Fruit fly (Drosophila melanogaster) whole organism, embryonic: ENCODE results near the gene Crz.

Experiments used
- Asciz ChIP-seq: fragments of 200-800 bp; sonication (Bioruptor generic); optimal IDR thresholded peaks from 2 replicates; lab custom pipeline; 2017; ENCODE audit warnings: missing biosample characterization, mild to moderate bottlenecking, missing genetic modification characterization, missing genetic modification reagents
- B-H2 ChIP-seq: fragments of 200-800 bp; sonication (Bioruptor generic); optimal IDR thresholded peaks from 2 replicates; lab custom pipeline; 2018; ENCODE audit warnings: missing biosample characterization, mild to moderate bottlenecking, missing genetic modification characterization
- CG10321 ChIP-seq: fragments of 200-800 bp; sonication (Bioruptor generic); IDR thresholded peaks from 2 replicates; pipeline ENCODE4 v1.3.6; 2022; ENCODE audit warnings: missing biosample characterization, missing genetic modification characterization
- CG12391 ChIP-seq: fragments of 200-800 bp; sonication (Bioruptor generic); optimal IDR thresholded peaks from 3 replicates; lab custom pipeline; 2018; ENCODE audit warnings: missing biosample characterization, mild to moderate bottlenecking, missing genetic modification characterization, moderate library complexity
- CG1602 ChIP-seq: fragments of 200-800 bp; sonication (Bioruptor generic); optimal IDR thresholded peaks from 3 replicates; lab custom pipeline; 2016; ENCODE audit warnings: missing biosample characterization, missing genetic modification characterization
- CG16813 ChIP-seq: fragments of 200-800 bp; sonication (Bioruptor generic); IDR thresholded peaks from 3 replicates; pipeline ENCODE4 v1.3.6; 2022; ENCODE audit warnings: missing biosample characterization, missing genetic modification characterization; ENCODE audit not compliant: partially characterized antibody
- CG16815 ChIP-seq: fragments of 200-800 bp; sonication (Bioruptor generic); optimal IDR thresholded peaks from 3 replicates; lab custom pipeline; 2017; ENCODE audit warnings: missing biosample characterization, mild to moderate bottlenecking, missing genetic modification characterization
- CG17359 ChIP-seq: fragments of 200-800 bp; sonication (Bioruptor generic); optimal IDR thresholded peaks from 3 replicates; lab custom pipeline; 2018; ENCODE audit warnings: missing biosample characterization, mild to moderate bottlenecking, missing genetic modification characterization, moderate library complexity
- CG17361 ChIP-seq: fragments of 200-800 bp; sonication (Bioruptor generic); IDR thresholded peaks from 3 replicates; pipeline ENCODE4 v1.3.6; 2022; ENCODE audit warnings: missing biosample characterization, missing genetic modification characterization
- CG1832 ChIP-seq: fragments of 200-800 bp; sonication (Bioruptor generic); optimal IDR thresholded peaks from 2 replicates; lab custom pipeline; 2017; ENCODE audit warnings: missing biosample characterization, mild to moderate bottlenecking, missing genetic modification characterization, inconsistent platforms
- CG2120 ChIP-seq: fragments of 200-800 bp; sonication (Bioruptor generic); optimal IDR thresholded peaks from 3 replicates; lab custom pipeline; 2016; ENCODE audit warnings: missing biosample characterization, missing genetic modification characterization
- CG32767 ChIP-seq: fragments of 200-800 bp; sonication (Bioruptor generic); IDR thresholded peaks from 2 replicates; pipeline ENCODE4 v1.3.6; 2022; ENCODE audit warnings: missing biosample characterization, missing genetic modification characterization
- CG3281 ChIP-seq: fragments of 200-800 bp; sonication (Bioruptor generic); optimal IDR thresholded peaks from 3 replicates; lab custom pipeline; 2017; ENCODE audit warnings: missing biosample characterization, mild to moderate bottlenecking, missing genetic modification characterization
- CG34422 ChIP-seq: fragments of 200-800 bp; sonication (Bioruptor generic); IDR thresholded peaks from 3 replicates; pipeline ENCODE4 v1.3.6; 2022; ENCODE audit warnings: missing biosample characterization, missing genetic modification characterization
- CG6272 ChIP-seq: fragments of 200-800 bp; sonication (Bioruptor generic); IDR thresholded peaks from 2 replicates; pipeline ENCODE4 v1.3.6; 2022; ENCODE audit warnings: missing biosample characterization, missing genetic modification characterization
- CG6765 ChIP-seq: fragments of 200-800 bp; sonication (Bioruptor generic); optimal IDR thresholded peaks from 3 replicates; lab custom pipeline; 2017; ENCODE audit warnings: missing biosample characterization, mild to moderate bottlenecking, missing genetic modification characterization
- CG7357 ChIP-seq: fragments of 200-800 bp; sonication (Bioruptor generic); IDR thresholded peaks from 3 replicates; pipeline ENCODE4 v1.3.6; 2022; ENCODE audit warnings: missing biosample characterization, missing genetic modification characterization
- CG8478 ChIP-seq: fragments of >200 bp; optimal IDR thresholded peaks from 2 replicates; lab custom pipeline; 2018
- CG9215 ChIP-seq: fragments of 200-800 bp; sonication (Bioruptor generic); IDR thresholded peaks from 2 replicates; pipeline ENCODE4 v1.3.6; 2022; ENCODE audit warnings: missing biosample characterization, missing genetic modification characterization
- Dfd ChIP-seq, 2 experiments: fragments of >200 bp; optimal IDR thresholded peaks; 2 replicates each; lab custom pipeline; 2017; ENCODE audit warnings: missing biosample characterization in 2 of 2, missing genetic modification characterization in 2 of 2
- Fer3 ChIP-seq: fragments of 200-800 bp; sonication (Bioruptor generic); optimal IDR thresholded peaks from 2 replicates; lab custom pipeline; 2018; ENCODE audit warnings: missing biosample characterization, mild to moderate bottlenecking, missing genetic modification characterization, moderate library complexity
- Gsc ChIP-seq: fragments of 200-800 bp; sonication (Bioruptor generic); IDR thresholded peaks from 2 replicates; pipeline ENCODE4 v1.3.6; 2022; ENCODE audit warnings: missing biosample characterization, missing genetic modification characterization
- HLH54F ChIP-seq: fragments of 200-800 bp; sonication (Bioruptor generic); optimal IDR thresholded peaks from 3 replicates; lab custom pipeline; 2016; ENCODE audit warnings: missing biosample characterization, missing genetic modification characterization
- HmgZ ChIP-seq: fragments of 200-800 bp; sonication (Bioruptor generic); optimal IDR thresholded peaks from 2 replicates; lab custom pipeline; 2018; ENCODE audit warnings: missing biosample characterization, mild to moderate bottlenecking, missing genetic modification characterization
- Hmr ChIP-seq: fragments of 200-800 bp; sonication (Bioruptor generic); optimal IDR thresholded peaks from 3 replicates; lab custom pipeline; 2017; ENCODE audit warnings: mild to moderate bottlenecking, missing biosample characterization, missing genetic modification reagents, missing genetic modification characterization
- Six4 ChIP-seq: fragments of 200-800 bp; sonication (Bioruptor generic); optimal IDR thresholded peaks from 2 replicates; lab custom pipeline; 2016; ENCODE audit warnings: missing biosample characterization, missing genetic modification characterization
- Sox102F ChIP-seq: fragments of 200-800 bp; sonication (Bioruptor generic); optimal IDR thresholded peaks from 2 replicates; lab custom pipeline; 2018; ENCODE audit warnings: missing biosample characterization, mild to moderate bottlenecking, missing genetic modification characterization, moderate library complexity
- Sry-δ ChIP-seq: fragments of 200-800 bp; sonication (Bioruptor generic); optimal IDR thresholded peaks from 2 replicates; lab custom pipeline; 2016; ENCODE audit warnings: missing biosample characterization, missing genetic modification characterization
- ato ChIP-seq: fragments of 200-800 bp; sonication (Bioruptor generic); IDR thresholded peaks from 2 replicates; pipeline ENCODE4 v1.3.6; 2022; ENCODE audit warnings: missing biosample characterization, missing genetic modification characterization; ENCODE audit not compliant: partially characterized antibody
- cas ChIP-seq: fragments of 200-800 bp; sonication (Bioruptor generic); IDR thresholded peaks from 2 replicates; pipeline ENCODE4 v1.3.6; 2022; ENCODE audit warnings: missing biosample characterization, missing genetic modification characterization
- ci ChIP-seq: fragments of 200-800 bp; sonication (Bioruptor generic); IDR thresholded peaks from 3 replicates; pipeline ENCODE4 v1.3.6; 2022; ENCODE audit warnings: missing biosample characterization, missing genetic modification characterization
- corto ChIP-seq: fragments of 200-800 bp; sonication (Bioruptor generic); optimal IDR thresholded peaks from 2 replicates; lab custom pipeline; 2016; ENCODE audit warnings: missing biosample characterization, mild to moderate bottlenecking, missing genetic modification characterization, moderate library complexity
- dmrt99B ChIP-seq: fragments of 200-800 bp; sonication (Bioruptor generic); optimal IDR thresholded peaks from 2 replicates; lab custom pipeline; 2018; ENCODE audit warnings: missing biosample characterization, mild to moderate bottlenecking, missing genetic modification characterization, moderate library complexity
- fd102C ChIP-seq: fragments of 200-800 bp; sonication (Bioruptor generic); optimal IDR thresholded peaks from 2 replicates; lab custom pipeline; 2018; ENCODE audit warnings: missing biosample characterization, mild to moderate bottlenecking, missing genetic modification characterization, moderate library complexity
- fd64A ChIP-seq: fragments of 200-800 bp; sonication (Bioruptor generic); optimal IDR thresholded peaks from 3 replicates; lab custom pipeline; 2018; ENCODE audit warnings: missing biosample characterization, mild to moderate bottlenecking, missing genetic modification characterization
- gfzf ChIP-seq: fragments of 200-800 bp; sonication (Bioruptor generic); optimal IDR thresholded peaks from 2 replicates; lab custom pipeline; 2016; ENCODE audit warnings: missing biosample characterization, mild to moderate bottlenecking, missing genetic modification characterization, moderate library complexity
- ind ChIP-seq: fragments of 200-800 bp; sonication (Bioruptor generic); optimal IDR thresholded peaks from 3 replicates; lab custom pipeline; 2016; ENCODE audit warnings: missing biosample characterization, missing genetic modification characterization
- nmo ChIP-seq: fragments of 200-800 bp; sonication (Bioruptor generic); optimal IDR thresholded peaks from 2 replicates; lab custom pipeline; 2018; ENCODE audit warnings: missing biosample characterization, mild to moderate bottlenecking, missing genetic modification characterization, moderate library complexity
- nom ChIP-seq: fragments of 200-800 bp; sonication (Bioruptor generic); optimal IDR thresholded peaks from 2 replicates; lab custom pipeline; 2017; ENCODE audit warnings: missing biosample characterization, missing genetic modification characterization, mild to moderate bottlenecking, moderate library complexity, missing genetic modification reagents
- onecut ChIP-seq: fragments of 200-800 bp; sonication (Bioruptor generic); IDR thresholded peaks from 2 replicates; pipeline ENCODE4 v1.3.6; 2022; ENCODE audit warnings: missing biosample characterization, missing genetic modification characterization
- pho ChIP-seq: fragments of 200-800 bp; sonication (Bioruptor generic); optimal IDR thresholded peaks from 2 replicates; lab custom pipeline; 2016; ENCODE audit warnings: missing biosample characterization, missing genetic modification characterization
- salm ChIP-seq: fragments of 200-800 bp; sonication (Bioruptor generic); optimal IDR thresholded peaks from 2 replicates; lab custom pipeline; 2018; ENCODE audit warnings: missing biosample characterization, mild to moderate bottlenecking, missing genetic modification characterization
- scrt ChIP-seq: fragments of 200-800 bp; sonication (Bioruptor generic); optimal IDR thresholded peaks from 2 replicates; lab custom pipeline; 2018; ENCODE audit warnings: missing biosample characterization, mild to moderate bottlenecking, missing genetic modification characterization, moderate library complexity
- sens ChIP-seq: fragments of 200-800 bp; sonication (Bioruptor generic); peaks from one replicate; lab custom pipeline; 2016; ENCODE audit warnings: missing biosample characterization, missing genetic modification characterization
- stc ChIP-seq: fragments of 200-800 bp; sonication (Bioruptor generic); IDR thresholded peaks from 2 replicates; pipeline ENCODE4 v1.3.6; 2022; ENCODE audit warnings: missing biosample characterization, missing genetic modification characterization
- tna ChIP-seq: fragments of 200-800 bp; sonication (Bioruptor generic); IDR thresholded peaks from 2 replicates; pipeline ENCODE4 v1.3.6; 2022; ENCODE audit warnings: missing biosample characterization, missing genetic modification characterization; ENCODE audit not compliant: partially characterized antibody
- tup ChIP-seq: fragments of 200-800 bp; sonication (Bioruptor generic); optimal IDR thresholded peaks from 2 replicates; lab custom pipeline; 2016; ENCODE audit warnings: missing biosample characterization, mild to moderate bottlenecking, missing genetic modification characterization, moderate library complexity
- twi ChIP-seq: fragments of 200-800 bp; optimal IDR thresholded peaks from 2 replicates; lab custom pipeline; 2019; ENCODE audit warnings: missing biosample characterization, mild to moderate bottlenecking, missing genetic modification characterization, moderate library complexity
- wdn ChIP-seq: fragments of 200-800 bp; sonication (Bioruptor generic); IDR thresholded peaks from 2 replicates; pipeline ENCODE4 v1.3.6; 2022; ENCODE audit warnings: missing biosample characterization, missing genetic modification characterization
- zfh1 ChIP-seq: fragments of 200-800 bp; sonication (Bioruptor generic); IDR thresholded peaks from 3 replicates; pipeline ENCODE4 v1.3.6; 2022; ENCODE audit warnings: missing biosample characterization, missing genetic modification characterization

Gene Crz

DNA sequence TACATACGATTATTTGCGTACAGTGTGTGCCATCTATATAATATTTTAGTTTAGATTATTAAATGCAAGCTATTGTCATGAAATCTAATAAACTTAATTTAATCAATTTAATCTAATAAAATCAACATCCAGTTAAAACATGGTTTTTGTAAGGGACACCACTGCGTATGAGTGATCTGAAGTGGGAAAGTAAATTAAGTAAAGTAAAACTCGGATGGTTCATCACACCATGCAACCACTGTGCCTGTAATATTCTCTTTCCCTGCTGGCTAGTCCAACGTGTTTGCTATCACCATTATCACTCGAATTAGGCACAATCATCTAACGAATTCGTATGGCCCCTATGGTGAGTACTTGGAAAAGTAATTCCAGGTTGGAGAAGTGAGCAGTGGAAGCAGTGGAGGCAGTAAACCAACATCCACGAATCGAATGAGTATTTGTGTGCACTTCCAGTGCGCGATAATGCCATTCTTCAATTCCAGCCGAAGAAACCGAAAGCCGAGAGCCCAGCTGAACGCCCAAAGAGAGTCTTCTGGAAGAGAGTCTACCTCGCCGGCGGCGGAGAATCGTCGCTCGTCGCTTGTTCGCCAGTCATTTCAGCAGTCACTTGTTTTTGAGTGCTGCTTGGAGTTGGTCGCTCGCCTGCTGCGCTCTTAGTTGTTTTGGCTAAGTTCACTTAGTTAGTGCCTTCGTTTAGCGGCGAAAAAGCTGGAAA lies 25.8 kb upstream of the Crz start, which contains the start of gene red (continued):
- TF ChIP-seq Asciz: peak; percentile 59
- TF ChIP-seq dmrt99B (tag; lab: Kevin White, UChicago): peak; percentile 81
- TF ChIP-seq corto (GFP tag; lab: Kevin White, UChicago): no peak
- peak; percentile 88 for TF ChIP-seq CG3281 (GFP tag; lab: Kevin White, UChicago)
- TF ChIP-seq CG17361: peak; percentile 81
- no peak for TF ChIP-seq Sry-δ
- TF ChIP-seq tup (GFP tag; lab: Kevin White, UChicago): peak; percentile 54
- TF ChIP-seq twi (tag; lab: Kevin White, UChicago): no peak
- TF ChIP-seq CG1832: no peak
- no peak for TF ChIP-seq CG7357
- TF ChIP-seq ci (GFP tag; lab: Robert Waterston, UW): peak; percentile 64; the same call in 2 of the 3 replicates
- peak; percentile 46 for TF ChIP-seq CG6272 (GFP tag; lab: Robert Waterston, UW)
- TF ChIP-seq nom (GFP tag; lab: Kevin White, UChicago): peak; percentile 69
- peak; percentile 65 for TF ChIP-seq zfh1 (GFP tag; lab: Robert Waterston, UW)
- TF ChIP-seq stc (GFP tag; lab: Robert Waterston, UW): peak; percentile 52
- peak; percentile 79 for TF ChIP-seq HmgZ (tag; lab: Kevin White, UChicago)
- peak; percentile 75 for TF ChIP-seq CG9215 (GFP tag; lab: Robert Waterston, UW)
- peak; percentile 51 for TF ChIP-seq CG6765 (GFP tag; lab: Kevin White, UChicago)
- peak; percentile 83 for TF ChIP-seq Fer3
- TF ChIP-seq CG8478: no peak
- peak; percentile 65 for TF ChIP-seq Six4
- peak; percentile 70 for TF ChIP-seq nmo
- peak; percentile 89 for TF ChIP-seq CG2120 (GFP tag; lab: Kevin White, UChicago)
- TF ChIP-seq CG12391 (tag; lab: Kevin White, UChicago): peak; percentile 75
- TF ChIP-seq fd64A: peak; percentile 45
- TF ChIP-seq onecut: peak; percentile 51
- TF ChIP-seq gfzf (GFP tag; lab: Kevin White, UChicago): no peak
- peak; percentile 77; the same call in 1 of the 2 replicates for TF ChIP-seq wdn (GFP tag; lab: Robert Waterston, UW)
- TF ChIP-seq CG10321: no peak
- peak; percentile 68 for TF ChIP-seq scrt (GFP tag; lab: Kevin White, UChicago)
- peak; percentile 79 for TF ChIP-seq CG17359 (tag; lab: Kevin White, UChicago)
- no peak for TF ChIP-seq ato (GFP tag; lab: Robert Waterston, UW)
- no peak for TF ChIP-seq tna (GFP tag; lab: Robert Waterston, UW)
- no peak for TF ChIP-seq Dfd (GFP tag; optimal IDR thresholded peaks at IDR 0.05; lab: Kevin White, UChicago)
- TF ChIP-seq B-H2: peak; percentile 16
- peak; percentile 17 for TF ChIP-seq CG16815
- TF ChIP-seq CG16813 (GFP tag; lab: Robert Waterston, UW): no peak
- peak; percentile 42 for TF ChIP-seq CG1602 (GFP tag; lab: Kevin White, UChicago)
- TF ChIP-seq Sox102F (GFP tag; lab: Kevin White, UChicago): peak; percentile 82
- peak; percentile 33; the same call in 1 of the 2 replicates for TF ChIP-seq cas (GFP tag; lab: Robert Waterston, UW)
- no peak for TF ChIP-seq Gsc (GFP tag; lab: Robert Waterston, UW)
- no peak for TF ChIP-seq fd102C (GFP tag; lab: Kevin White, UChicago)
- TF ChIP-seq pho (GFP tag; lab: Kevin White, UChicago): peak; percentile 7
- peak; percentile 36 for TF ChIP-seq HLH54F (GFP tag; lab: Kevin White, UChicago)
- peak; percentile 7; the same call in 1 of the 3 replicates for TF ChIP-seq CG34422 (GFP tag; lab: Robert Waterston, UW)
- peak; percentile 69 for TF ChIP-seq ind (GFP tag; lab: Kevin White, UChicago)
- peak; percentile 70 for TF ChIP-seq Hmr (GFP tag; lab: Kevin White, UChicago)
- TF ChIP-seq sens (GFP tag; lab: Kevin White, UChicago): peak; percentile 91
- TF ChIP-seq salm: peak; percentile 29
- 0 out of 2 replicates have a peak, but pooled peaks have one; percentile 24 for TF ChIP-seq CG32767 (GFP tag; lab: Robert Waterston, UW)
